Worm (Caenorhabditis elegans) whole organism, late embryonic: Measurements from ENCODE around the gene rsef-1.

Experiments
- T23F11.4 ChIP-seq: fragments of 200-800 bp; sonication (Bioruptor generic); optimal IDR thresholded peaks from 2 replicates; lab custom pipeline; 2018; ENCODE audit warnings: mild to moderate bottlenecking, missing genetic modification characterization, missing compliant biosample characterization
- ama-1 ChIP-seq: fragments of 150-350 bp; optimal IDR thresholded peaks from 2 replicates; lab custom pipeline; 2014
- ceh-22 ChIP-seq: sonication (generic microtip); optimal IDR thresholded peaks from 2 replicates; lab custom pipeline; 2017; ENCODE audit warnings: missing biosample characterization, missing genetic modification characterization
- ceh-30 ChIP-seq: fragments of 150-350 bp; optimal IDR thresholded peaks from 2 replicates; lab custom pipeline; 2014; ENCODE audit warnings: missing biosample characterization, missing genetic modification characterization
- dve-1 ChIP-seq: sonication (generic microtip); optimal IDR thresholded peaks from 2 replicates; lab custom pipeline; 2017; ENCODE audit warnings: antibody characterized with exemption, mild to moderate bottlenecking, missing genetic modification characterization, missing compliant biosample characterization
- lim-6 ChIP-seq: sonication (generic microtip); optimal IDR thresholded peaks from 2 replicates; lab custom pipeline; 2016; ENCODE audit warnings: missing genetic modification characterization, missing compliant biosample characterization
- pha-4 ChIP-seq: fragments of 150-350 bp; optimal IDR thresholded peaks from 2 replicates; lab custom pipeline; 2018; ENCODE audit warnings: missing biosample characterization, missing genetic modification reagents, missing genetic modification characterization
- pqm-1 ChIP-seq: sonication (generic microtip); optimal IDR thresholded peaks from 2 replicates; lab custom pipeline; 2016; ENCODE audit warnings: missing genetic modification characterization, missing compliant biosample characterization
- rnt-1 ChIP-seq: sonication (generic microtip); optimal IDR thresholded peaks from 2 replicates; lab custom pipeline; 2016; ENCODE audit warnings: missing genetic modification characterization, missing compliant biosample characterization
- sox-2 ChIP-seq: fragments of 200-800 bp; sonication (Bioruptor generic); IDR thresholded peaks from 2 replicates; pipeline ENCODE4 v1.3.6; 2022; ENCODE audit warnings: missing genetic modification reagents, missing genetic modification characterization, missing compliant biosample characterization
- syd-9 ChIP-seq: sonication (generic microtip); optimal IDR thresholded peaks from 2 replicates; lab custom pipeline; 2016; ENCODE audit warnings: mild to moderate bottlenecking, missing genetic modification characterization, moderate library complexity, missing compliant biosample characterization
- unc-42 ChIP-seq: sonication (generic microtip); optimal IDR thresholded peaks from 2 replicates; lab custom pipeline; 2016; ENCODE audit warnings: missing genotype, missing genetic modification characterization, missing compliant biosample characterization
- unc-55 ChIP-seq: sonication (generic microtip); optimal IDR thresholded peaks from 2 replicates; lab custom pipeline; 2017; ENCODE audit warnings: missing biosample characterization, missing genetic modification reagents, missing genetic modification characterization
- unc-86 ChIP-seq: sonication (generic microtip); optimal IDR thresholded peaks from 2 replicates; lab custom pipeline; 2016; ENCODE audit warnings: missing genetic modification characterization, missing compliant biosample characterization

DNA sequence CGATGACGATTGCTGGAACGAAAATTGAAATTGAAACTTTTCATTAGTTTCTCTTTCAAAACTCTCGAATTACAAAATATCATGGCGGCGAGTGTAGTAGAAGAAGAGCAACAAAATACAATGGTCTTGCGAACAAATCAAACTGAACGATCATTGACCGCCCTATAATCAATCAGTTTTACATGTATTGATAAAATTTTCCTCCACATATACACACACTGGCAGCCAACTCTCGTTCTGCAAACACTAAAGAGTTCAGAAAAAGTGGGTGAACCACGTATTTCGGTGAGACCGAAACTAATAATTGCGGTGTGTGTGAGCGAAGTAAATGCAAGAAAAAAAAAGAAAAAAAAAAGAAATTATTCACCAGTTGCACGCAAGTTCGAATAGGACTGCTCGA lies 12.0 kb downstream of the rsef-1 start:
- TF ChIP-seq unc-86 (tag; lab: Kevin White, UChicago) (no peak), dve-1 (tag; lab: Kevin White, UChicago) (no peak), T23F11.4 (GFP tag; lab: Kevin White, UChicago) (no peak), pha-4 (tag; lab: Kevin White, UChicago) (no peak), ceh-22 (tag; lab: Kevin White, UChicago) (no peak), unc-42 (tag; lab: Kevin White, UChicago) (no peak), rnt-1 (tag; lab: Kevin White, UChicago) (no peak), pqm-1 (tag; lab: Kevin White, UChicago) (no peak), lim-6 (tag; lab: Kevin White, UChicago) (no peak), unc-55 (GFP tag; lab: Kevin White, UChicago) (no peak), ceh-30 (tag; lab: Kevin White, UChicago) (no peak), sox-2 (no peak), syd-9 (tag; lab: Kevin White, UChicago) (no peak), ama-1 (lab: Kevin White, UChicago) (no peak)
